Worm (Caenorhabditis elegans) whole organism, young adult: ENCODE measurements around the gene W03F8.4.
A peak's percentile ranks its signal among the peaks of the same experiment; 100 is the strongest.

ENCODE experiments used
- B0019.2 ChIP-seq: fragments of 200-800 bp; sonication (Bioruptor generic); conservative IDR thresholded peaks from 2 replicates; pipeline ENCODE4 v1.3.6; 2022; ENCODE audit warnings: missing genetic modification reagents, missing genetic modification characterization, missing compliant biosample characterization
- B0035.1 ChIP-seq: sonication (generic microtip); optimal IDR thresholded peaks from 2 replicates; lab custom pipeline; 2016; ENCODE audit warnings: missing genetic modification characterization, mild to moderate bottlenecking, missing compliant biosample characterization, missing genotype, missing genetic modification reagents
- B0336.3 ChIP-seq: fragments of 200-800 bp; sonication (Bioruptor generic); IDR thresholded peaks from 2 replicates; pipeline ENCODE4 v1.3.6; 2022; ENCODE audit warnings: missing genetic modification characterization, missing compliant biosample characterization
- F10E7.11 ChIP-seq: sonication (generic microtip); optimal IDR thresholded peaks from 2 replicates; lab custom pipeline; 2017; ENCODE audit warnings: mild to moderate bottlenecking, missing genetic modification characterization, moderate library complexity, missing compliant biosample characterization
- F22D6.2 ChIP-seq: sonication (generic microtip); optimal IDR thresholded peaks from 2 replicates; lab custom pipeline; 2016; ENCODE audit warnings: mild to moderate bottlenecking, missing genetic modification characterization, missing compliant biosample characterization
- F49E8.2 ChIP-seq: sonication (generic microtip); optimal IDR thresholded peaks from 3 replicates; lab custom pipeline; 2017; ENCODE audit warnings: missing genetic modification characterization, mild to moderate bottlenecking, missing compliant biosample characterization, antibody characterized with exemption, moderate library complexity; ENCODE audit not compliant: insufficient read depth
- F52B5.7 ChIP-seq: sonication (generic microtip); optimal IDR thresholded peaks from 2 replicates; lab custom pipeline; 2016; ENCODE audit warnings: mild to moderate bottlenecking, missing genetic modification characterization, missing compliant biosample characterization
- K11D2.4 ChIP-seq: fragments of 200-800 bp; sonication (Bioruptor generic); IDR thresholded peaks from 2 replicates; pipeline ENCODE4 v1.3.6; 2022; ENCODE audit warnings: missing genetic modification reagents, missing genetic modification characterization, missing compliant biosample characterization
- T26A5.8 ChIP-seq: sonication (generic microtip); optimal IDR thresholded peaks from 2 replicates; lab custom pipeline; 2016; ENCODE audit warnings: missing genetic modification characterization, missing compliant biosample characterization
- Y53G8AR.9 ChIP-seq: fragments of 200-800 bp; sonication (Bioruptor generic); conservative IDR thresholded peaks from 2 replicates; pipeline ENCODE4 v1.3.6; 2022; ENCODE audit warnings: missing genetic modification reagents, missing genetic modification characterization, missing compliant biosample characterization
- aptf-2 ChIP-seq: fragments of 200-800 bp; sonication (Bioruptor generic); conservative IDR thresholded peaks from 2 replicates; pipeline ENCODE4 v1.3.6; 2022; ENCODE audit warnings: missing genetic modification reagents, missing genetic modification characterization, missing compliant biosample characterization
- aptf-3 ChIP-seq: fragments of 200-800 bp; sonication (Bioruptor generic); IDR thresholded peaks from 2 replicates; pipeline ENCODE4 v1.3.6; 2022; ENCODE audit warnings: missing genetic modification characterization, missing compliant biosample characterization
- attf-5 ChIP-seq: fragments of 200-800 bp; sonication (Bioruptor generic); optimal IDR thresholded peaks from 2 replicates; lab custom pipeline; 2018; ENCODE audit warnings: mild to moderate bottlenecking, missing genetic modification characterization, missing compliant biosample characterization
- attf-6 ChIP-seq: fragments of 200-800 bp; sonication (Bioruptor generic); IDR thresholded peaks from 2 replicates; pipeline ENCODE4 v1.3.6; 2022; ENCODE audit warnings: missing genetic modification reagents, missing genetic modification characterization, missing compliant biosample characterization
- bed-2 ChIP-seq: fragments of 200-800 bp; sonication (Bioruptor generic); IDR thresholded peaks from 2 replicates; pipeline ENCODE4 v1.3.6; 2022; ENCODE audit warnings: missing genetic modification reagents, missing genetic modification characterization, missing compliant biosample characterization
- cebp-1 ChIP-seq, 2 experiments: fragments of 200-800 bp in 1 of 2; sonication (Bioruptor generic) in 1 of 2; sonication (generic microtip) in 1 of 2; IDR thresholded peaks in 1 of 2; optimal IDR thresholded peaks in 1 of 2; 2 replicates each; pipeline versions ENCODE4 v1.3.6 to Lab custom; 2017 to 2022; ENCODE audit warnings: missing compliant biosample characterization in 2 of 2, missing genetic modification characterization in 2 of 2, mild to moderate bottlenecking in 1 of 2, missing genetic modification reagents in 1 of 2, moderate library complexity in 1 of 2
- cebp-2 ChIP-seq: fragments of 200-800 bp; sonication (Bioruptor generic); IDR thresholded peaks from 2 replicates; pipeline ENCODE4 v1.3.6; 2022; ENCODE audit warnings: missing genetic modification characterization, missing compliant biosample characterization
- ceh-100 ChIP-seq: fragments of 200-800 bp; sonication (Bioruptor generic); IDR thresholded peaks from 2 replicates; pipeline ENCODE4 v1.3.6; 2022; ENCODE audit warnings: missing genetic modification reagents, missing genetic modification characterization, missing compliant biosample characterization
- ceh-91 ChIP-seq: fragments of 200-800 bp; sonication (Bioruptor generic); IDR thresholded peaks from 2 replicates; pipeline ENCODE4 v1.3.6; 2022; ENCODE audit warnings: missing genetic modification reagents, missing genetic modification characterization, missing compliant biosample characterization
- die-1 ChIP-seq: sonication (generic microtip); optimal IDR thresholded peaks from 2 replicates; lab custom pipeline; 2016; ENCODE audit warnings: missing genotype, mild to moderate bottlenecking, missing genetic modification characterization, missing compliant biosample characterization
- dox-1 ChIP-seq: fragments of 200-800 bp; sonication (Bioruptor generic); IDR thresholded peaks from 2 replicates; pipeline ENCODE4 v1.3.6; 2022; ENCODE audit warnings: missing genetic modification reagents, missing genetic modification characterization, missing compliant biosample characterization
- dpl-1 ChIP-seq: fragments of 150-350 bp; optimal IDR thresholded peaks from 2 replicates; lab custom pipeline; 2014; ENCODE audit warnings: missing biosample characterization, missing genetic modification reagents, missing genetic modification characterization
- efl-1 ChIP-seq: fragments of 150-350 bp; optimal IDR thresholded peaks from 2 replicates; lab custom pipeline; 2014; ENCODE audit warnings: missing biosample characterization, missing genetic modification reagents, missing genetic modification characterization
- egl-18 ChIP-seq: fragments of 200-800 bp; sonication (Bioruptor generic); IDR thresholded peaks from 2 replicates; pipeline ENCODE4 v1.3.6; 2022; ENCODE audit warnings: missing genetic modification reagents, missing genetic modification characterization, missing compliant biosample characterization
- him-1 ChIP-seq: sonication (generic microtip); optimal IDR thresholded peaks from 2 replicates; lab custom pipeline; 2016; ENCODE audit warnings: missing genotype, missing genetic modification reagents, missing genetic modification characterization, missing compliant biosample characterization
- hmg-1.2 ChIP-seq: fragments of 200-800 bp; sonication (Bioruptor generic); IDR thresholded peaks from 2 replicates; pipeline ENCODE4 v1.3.6; 2022; ENCODE audit warnings: missing genetic modification reagents, missing genetic modification characterization, missing compliant biosample characterization
- hsf-1 ChIP-seq: fragments of 200-800 bp; sonication (Bioruptor generic); IDR thresholded peaks from 2 replicates; pipeline ENCODE4 v1.3.6; 2022; ENCODE audit warnings: missing genetic modification reagents, missing genetic modification characterization, missing compliant biosample characterization
- let-607 ChIP-seq, 2 experiments: fragments of 200-800 bp in 1 of 2; sonication (Bioruptor generic) in 1 of 2; sonication (generic microtip) in 1 of 2; optimal IDR thresholded peaks; 2 replicates each; lab custom pipeline; 2016 to 2018; ENCODE audit warnings: mild to moderate bottlenecking in 2 of 2, missing compliant biosample characterization in 2 of 2, missing genetic modification characterization in 2 of 2, moderate library complexity in 2 of 2, missing genotype in 1 of 2
- lin-35 ChIP-seq, 3 experiments: fragments of 150-350 bp in 2 of 3; sonication (generic microtip) in 1 of 3; optimal IDR thresholded peaks; 2 replicates each; lab custom pipeline; 2014 to 2018; ENCODE audit warnings: missing biosample characterization in 3 of 3, missing genetic modification characterization in 3 of 3, missing genetic modification reagents in 3 of 3
- lin-54 ChIP-seq: fragments of 200-800 bp; sonication (Bioruptor generic); optimal IDR thresholded peaks from 2 replicates; lab custom pipeline; 2018; ENCODE audit warnings: mild to moderate bottlenecking, missing genetic modification characterization, missing compliant biosample characterization
- lsl-1 ChIP-seq: fragments of 200-800 bp; sonication (Bioruptor generic); optimal IDR thresholded peaks from 2 replicates; lab custom pipeline; 2018; ENCODE audit warnings: mild to moderate bottlenecking, missing genetic modification characterization, moderate library complexity, missing compliant biosample characterization
- lsy-27 ChIP-seq: sonication (generic microtip); optimal IDR thresholded peaks from 2 replicates; lab custom pipeline; 2017; ENCODE audit warnings: missing genetic modification characterization, mild to moderate bottlenecking, missing compliant biosample characterization, antibody characterized with exemption, missing genotype, borderline replicate concordance; ENCODE audit not compliant: insufficient read depth
- madf-6 ChIP-seq: fragments of 200-800 bp; sonication (Bioruptor generic); IDR thresholded peaks from 2 replicates; pipeline ENCODE4 v1.3.6; 2022; ENCODE audit warnings: missing genetic modification reagents, missing genetic modification characterization, missing compliant biosample characterization
- mcd-1 ChIP-seq: fragments of 200-800 bp; sonication (Bioruptor generic); IDR thresholded peaks from 2 replicates; pipeline ENCODE4 v1.3.6; 2022; ENCODE audit warnings: missing genetic modification reagents, missing genetic modification characterization, missing compliant biosample characterization
- nhr-120 ChIP-seq: fragments of 200-800 bp; sonication (Bioruptor generic); IDR thresholded peaks from 2 replicates; pipeline ENCODE4 v1.3.6; 2022; ENCODE audit warnings: missing genetic modification characterization, missing compliant biosample characterization
- nhr-80 ChIP-seq: sonication (generic microtip); optimal IDR thresholded peaks from 2 replicates; lab custom pipeline; 2016; ENCODE audit warnings: missing genetic modification characterization, missing compliant biosample characterization
- pbrm-1 ChIP-seq: fragments of 200-800 bp; sonication (Bioruptor generic); IDR thresholded peaks from 2 replicates; pipeline ENCODE4 v1.3.6; 2022; ENCODE audit warnings: missing genetic modification reagents, missing genetic modification characterization, missing compliant biosample characterization
- pha-4 ChIP-seq: fragments of 150-350 bp; sonication (generic microtip); optimal IDR thresholded peaks from 2 replicates; lab custom pipeline; 2014; ENCODE audit warnings: missing biosample characterization, missing genetic modification reagents, missing genetic modification characterization
- rcor-1 ChIP-seq: fragments of 200-800 bp; sonication (Bioruptor generic); IDR thresholded peaks from 2 replicates; pipeline ENCODE4 v1.3.6; 2022; ENCODE audit warnings: missing genetic modification reagents, missing genetic modification characterization, missing compliant biosample characterization
- snpc-1.1 ChIP-seq: sonication (generic microtip); optimal IDR thresholded peaks from 2 replicates; lab custom pipeline; 2017; ENCODE audit warnings: missing genetic modification characterization, mild to moderate bottlenecking, missing compliant biosample characterization, antibody characterized with exemption, moderate library complexity, missing genotype, missing genetic modification reagents; ENCODE audit not compliant: insufficient read depth
- snpc-1.3 ChIP-seq: sonication (generic microtip); optimal IDR thresholded peaks from 2 replicates; lab custom pipeline; 2017; ENCODE audit warnings: missing genetic modification characterization, mild to moderate bottlenecking, missing compliant biosample characterization, antibody characterized with exemption, moderate library complexity, missing genotype, missing genetic modification reagents; ENCODE audit not compliant: insufficient read depth
- tlf-1 ChIP-seq: fragments of 200-800 bp; sonication (Bioruptor generic); optimal IDR thresholded peaks from 2 replicates; lab custom pipeline; 2018; ENCODE audit warnings: mild to moderate bottlenecking, missing genetic modification characterization, missing compliant biosample characterization
- zfh-2 ChIP-seq: fragments of 200-800 bp; sonication (Bioruptor generic); conservative IDR thresholded peaks from 2 replicates; pipeline ENCODE4 v1.3.6; 2022; ENCODE audit warnings: missing genetic modification reagents, missing genetic modification characterization, missing compliant biosample characterization
- ztf-25 ChIP-seq: fragments of 200-800 bp; sonication (Bioruptor generic); IDR thresholded peaks from 2 replicates; pipeline ENCODE4 v1.3.6; 2022; ENCODE audit warnings: missing genetic modification reagents, missing genetic modification characterization, missing compliant biosample characterization
- ztf-26 ChIP-seq: sonication (generic microtip); optimal IDR thresholded peaks from 2 replicates; lab custom pipeline; 2017; ENCODE audit warnings: missing genetic modification characterization, missing compliant biosample characterization
- ztf-28 ChIP-seq: fragments of 200-800 bp; sonication (Bioruptor generic); IDR thresholded peaks from 2 replicates; pipeline ENCODE4 v1.3.6; 2022; ENCODE audit warnings: missing genetic modification reagents, missing genetic modification characterization, missing compliant biosample characterization
- ztf-3 ChIP-seq: fragments of 200-800 bp; sonication (Bioruptor generic); optimal IDR thresholded peaks from 2 replicates; lab custom pipeline; 2018; ENCODE audit warnings: mild to moderate bottlenecking, missing genetic modification characterization, missing compliant biosample characterization

Gene W03F8.4

ce11 chrIV:5209390-5209789 lies 25.5 kb downstream of the W03F8.4 start, which contains the start of the genes Y59E9AL.36 and nbet-1 (continued):
- TF ChIP-seq pha-4 (no peak), lin-35 (GFP tag; optimal IDR thresholded peaks at IDR 0.05; lab: Kevin White, UChicago) (peak in 1 of 3 experiments; percentile 70), T26A5.8 (no peak), Y53G8AR.9 (GFP tag; lab: Robert Waterston, UW) (no peak), cebp-2 (GFP tag; lab: Robert Waterston, UW) (no peak), ztf-26 (tag; lab: Kevin White, UChicago) (no peak), efl-1 (peak; percentile 67), dox-1 (GFP tag; lab: Robert Waterston, UW) (peak; percentile 86; the same call in 1 of the 2 replicates), madf-6 (GFP tag; lab: Robert Waterston, UW) (peak; percentile 57), F49E8.2 (tag; lab: Kevin White, UChicago) (no peak), zfh-2 (GFP tag; lab: Robert Waterston, UW) (no peak), F22D6.2 (no peak), tlf-1 (GFP tag; lab: Kevin White, UChicago) (peak; percentile 64), ceh-100 (GFP tag; lab: Robert Waterston, UW) (no peak), snpc-1.3 (tag; lab: Kevin White, UChicago) (peak; percentile 61), hsf-1 (GFP tag; lab: Robert Waterston, UW) (no peak), cebp-1 (GFP tag; IDR thresholded peaks at IDR 0.05; lab: Robert Waterston, UW) (no peak), cebp-1 (tag; optimal IDR thresholded peaks at IDR 0.05; lab: Kevin White, UChicago) (no peak), aptf-3 (GFP tag; lab: Robert Waterston, UW) (no peak), B0336.3 (GFP tag; lab: Robert Waterston, UW) (peak; percentile 65), nhr-120 (GFP tag; lab: Robert Waterston, UW) (no peak), nhr-80 (tag; lab: Kevin White, UChicago) (peak; percentile 27), attf-5 (peak; percentile 93), die-1 (tag; lab: Kevin White, UChicago) (no peak), B0019.2 (no peak), lsy-27 (no peak), rcor-1 (GFP tag; lab: Robert Waterston, UW) (peak; percentile 62), pbrm-1 (GFP tag; lab: Robert Waterston, UW) (peak; percentile 52; the same call in 1 of the 2 replicates), him-1 (no peak), aptf-2 (GFP tag; lab: Robert Waterston, UW) (no peak), dpl-1 (GFP tag; lab: Kevin White, UChicago) (peak; percentile 4), attf-6 (GFP tag; lab: Robert Waterston, UW) (0 out of 2 replicates have a peak, but pooled peaks have one; percentile 35), snpc-1.1 (peak; percentile 46), ztf-25 (GFP tag; lab: Robert Waterston, UW) (no peak), ceh-91 (GFP tag; lab: Robert Waterston, UW) (peak; percentile 59; the same call in 1 of the 2 replicates), ztf-3 (GFP tag; lab: Kevin White, UChicago) (no peak), lin-54 (GFP tag; lab: Kevin White, UChicago) (peak; percentile 71), K11D2.4 (GFP tag; lab: Robert Waterston, UW) (peak; percentile 42; the same call in 1 of the 2 replicates), F10E7.11 (tag; lab: Kevin White, UChicago) (no peak), let-607 (tag; optimal IDR thresholded peaks at IDR 0.05; lab: Kevin White, UChicago) (peak; percentile 95 to 97), egl-18 (GFP tag; lab: Robert Waterston, UW) (no peak), mcd-1 (GFP tag; lab: Robert Waterston, UW) (peak; percentile 94), B0035.1 (tag; lab: Kevin White, UChicago) (no peak), bed-2 (no peak), ztf-28 (GFP tag; lab: Robert Waterston, UW) (no peak), F52B5.7 (no peak), lsl-1 (peak; percentile 60), hmg-1.2 (peak; percentile 49)
